Worm (Caenorhabditis elegans) whole organism, L2 larva: ENCODE data around the gene Y62E10A.24.

Experiments used
- C34F6.9 ChIP-seq: fragments of 150-350 bp; optimal IDR thresholded peaks from 2 replicates; lab custom pipeline; 2014; ENCODE audit warnings: missing biosample characterization, missing genetic modification characterization
- F13H6.1 ChIP-seq: sonication (generic microtip); optimal IDR thresholded peaks from 2 replicates; lab custom pipeline; 2016; ENCODE audit warnings: missing genetic modification characterization, missing compliant biosample characterization
- R02D3.7 ChIP-seq: fragments of 150-350 bp; optimal IDR thresholded peaks from 2 replicates; lab custom pipeline; 2014; ENCODE audit warnings: missing biosample characterization, missing genetic modification characterization
- Y55F3AM.14 ChIP-seq: fragments of 200-800 bp; sonication (Bioruptor generic); optimal IDR thresholded peaks from 2 replicates; lab custom pipeline; 2018; ENCODE audit warnings: mild to moderate bottlenecking, missing genetic modification characterization, missing compliant biosample characterization
- aly-2 ChIP-seq: fragments of 150-350 bp; optimal IDR thresholded peaks from 2 replicates; lab custom pipeline; 2014; ENCODE audit warnings: missing biosample characterization, missing genetic modification characterization
- ama-1 ChIP-seq: fragments of 150-350 bp; optimal IDR thresholded peaks from 2 replicates; lab custom pipeline; 2018; ENCODE audit warnings: inconsistent platforms
- blmp-1 ChIP-seq: sonication (generic microtip); optimal IDR thresholded peaks from 2 replicates; lab custom pipeline; 2017; ENCODE audit warnings: missing genetic modification characterization, mild to moderate bottlenecking, missing compliant biosample characterization, antibody characterized with exemption, moderate library complexity; ENCODE audit not compliant: insufficient read depth
- ceh-16 ChIP-seq: fragments of 150-350 bp; optimal IDR thresholded peaks from 2 replicates; lab custom pipeline; 2014; ENCODE audit warnings: missing biosample characterization, missing genetic modification characterization
- ceh-82 ChIP-seq: fragments of 150-350 bp; optimal IDR thresholded peaks from 2 replicates; lab custom pipeline; 2014; ENCODE audit warnings: missing biosample characterization, missing genetic modification characterization
- crh-2 ChIP-seq: sonication (generic microtip); optimal IDR thresholded peaks from 2 replicates; lab custom pipeline; 2017; ENCODE audit warnings: missing biosample characterization, missing genetic modification characterization
- dmd-4 ChIP-seq: sonication (generic microtip); optimal IDR thresholded peaks from 2 replicates; lab custom pipeline; 2017; ENCODE audit warnings: missing biosample characterization, missing genetic modification characterization
- elt-1 ChIP-seq: fragments of 150-350 bp; optimal IDR thresholded peaks from 2 replicates; lab custom pipeline; 2014; ENCODE audit warnings: missing biosample characterization, missing genetic modification characterization
- elt-3 ChIP-seq: sonication (generic microtip); optimal IDR thresholded peaks from 2 replicates; lab custom pipeline; 2017; ENCODE audit warnings: missing biosample characterization, missing genetic modification characterization
- fos-1 ChIP-seq: fragments of 150-350 bp; optimal IDR thresholded peaks from 2 replicates; lab custom pipeline; 2014; ENCODE audit warnings: missing biosample characterization, missing genetic modification characterization
- gmeb-1 ChIP-seq: fragments of 150-350 bp; optimal IDR thresholded peaks from 2 replicates; lab custom pipeline; 2014; ENCODE audit warnings: missing biosample characterization, missing genetic modification characterization
- lin-11 ChIP-seq: fragments of 150-350 bp; sonication (generic microtip); optimal IDR thresholded peaks from 2 replicates; lab custom pipeline; 2014; ENCODE audit warnings: missing biosample characterization, missing genetic modification characterization, inconsistent platforms, mixed read lengths
- lin-39 ChIP-seq: fragments of 150-350 bp; optimal IDR thresholded peaks from 2 replicates; lab custom pipeline; 2014; ENCODE audit warnings: missing biosample characterization, missing genetic modification reagents, missing genetic modification characterization
- lsy-2 ChIP-seq, 2 experiments: fragments of 150-350 bp in 1 of 2; sonication (generic microtip) in 1 of 2; optimal IDR thresholded peaks; 2 replicates each; lab custom pipeline; 2014 to 2017; ENCODE audit warnings: missing biosample characterization in 2 of 2, missing genetic modification characterization in 2 of 2
- mab-5 ChIP-seq: fragments of 150-350 bp; optimal IDR thresholded peaks from 2 replicates; lab custom pipeline; 2014; ENCODE audit warnings: missing biosample characterization, missing genetic modification characterization
- mbf-1 ChIP-seq: sonication (generic microtip); optimal IDR thresholded peaks from 2 replicates; lab custom pipeline; 2017; ENCODE audit warnings: missing biosample characterization, missing genetic modification characterization
- mdl-1 ChIP-seq, 2 experiments: fragments of 150-350 bp in 1 of 2; sonication (generic microtip) in 1 of 2; optimal IDR thresholded peaks; 2 replicates each; lab custom pipeline; 2017; ENCODE audit warnings: missing biosample characterization in 2 of 2, missing genetic modification characterization in 2 of 2
- nhr-10 ChIP-seq: sonication (generic microtip); optimal IDR thresholded peaks from 2 replicates; lab custom pipeline; 2017; ENCODE audit warnings: missing biosample characterization, missing genetic modification characterization
- nhr-11 ChIP-seq: fragments of 150-350 bp; optimal IDR thresholded peaks from 2 replicates; lab custom pipeline; 2014; ENCODE audit warnings: missing biosample characterization, missing genetic modification characterization
- nhr-12 ChIP-seq: fragments of 150-350 bp; optimal IDR thresholded peaks from 2 replicates; lab custom pipeline; 2014; ENCODE audit warnings: missing biosample characterization, missing genetic modification characterization
- nhr-129 ChIP-seq: fragments of 150-350 bp; optimal IDR thresholded peaks from 2 replicates; lab custom pipeline; 2014; ENCODE audit warnings: missing biosample characterization, missing genetic modification characterization
- nhr-21 ChIP-seq: fragments of 150-350 bp; optimal IDR thresholded peaks from 2 replicates; lab custom pipeline; 2014; ENCODE audit warnings: missing biosample characterization, missing genetic modification characterization
- nhr-23 ChIP-seq: fragments of 150-350 bp; optimal IDR thresholded peaks from 2 replicates; lab custom pipeline; 2014; ENCODE audit warnings: missing biosample characterization, missing genetic modification reagents, missing genetic modification characterization
- nhr-237 ChIP-seq: fragments of 150-350 bp; optimal IDR thresholded peaks from 2 replicates; lab custom pipeline; 2014; ENCODE audit warnings: missing biosample characterization, missing genetic modification characterization
- nhr-25 ChIP-seq: fragments of 150-350 bp; sonication (generic microtip); optimal IDR thresholded peaks from 3 replicates; lab custom pipeline; 2014; ENCODE audit warnings: missing biosample characterization, missing genetic modification characterization
- nhr-6 ChIP-seq: fragments of 150-350 bp; optimal IDR thresholded peaks from 2 replicates; lab custom pipeline; 2014; ENCODE audit warnings: missing biosample characterization, missing genetic modification characterization
- nhr-77 ChIP-seq: fragments of 150-350 bp; optimal IDR thresholded peaks from 2 replicates; lab custom pipeline; 2014; ENCODE audit warnings: missing biosample characterization, missing genetic modification characterization
- peb-1 ChIP-seq: fragments of 150-350 bp; optimal IDR thresholded peaks from 2 replicates; lab custom pipeline; 2014; ENCODE audit warnings: missing biosample characterization, missing genetic modification characterization
- skn-1 ChIP-seq: sonication (generic microtip); optimal IDR thresholded peaks from 2 replicates; lab custom pipeline; 2017; ENCODE audit warnings: missing biosample characterization, missing genetic modification characterization
- sma-3 ChIP-seq: sonication (generic microtip); optimal IDR thresholded peaks from 2 replicates; lab custom pipeline; 2016; ENCODE audit warnings: missing genetic modification reagents, missing genetic modification characterization, missing compliant biosample characterization
- sma-9 ChIP-seq, 2 experiments: fragments of 150-350 bp in 1 of 2; sonication (generic microtip) in 1 of 2; optimal IDR thresholded peaks; 2 replicates each; lab custom pipeline; 2014 to 2016; ENCODE audit warnings: missing genetic modification characterization in 2 of 2, mild to moderate bottlenecking in 1 of 2, missing biosample characterization in 1 of 2, missing compliant biosample characterization in 1 of 2, missing genetic modification reagents in 1 of 2, moderate library complexity in 1 of 2
- unc-39 ChIP-seq: fragments of 150-350 bp; optimal IDR thresholded peaks from 2 replicates; lab custom pipeline; 2014; ENCODE audit warnings: missing biosample characterization, missing genetic modification characterization
- unc-55 ChIP-seq: fragments of 150-350 bp; sonication (generic microtip); optimal IDR thresholded peaks from 3 replicates; lab custom pipeline; 2014; ENCODE audit warnings: missing biosample characterization, missing genetic modification reagents, missing genetic modification characterization
- unc-62 ChIP-seq: fragments of 150-350 bp; optimal IDR thresholded peaks from 2 replicates; lab custom pipeline; 2014; ENCODE audit warnings: missing biosample characterization, missing genetic modification reagents, missing genetic modification characterization
- zag-1 ChIP-seq: fragments of 150-350 bp; optimal IDR thresholded peaks from 2 replicates; lab custom pipeline; 2014; ENCODE audit warnings: missing biosample characterization, missing genetic modification characterization
- ztf-1 ChIP-seq: fragments of 200-800 bp; sonication (Bioruptor generic); conservative IDR thresholded peaks from 2 replicates; pipeline ENCODE4 v1.3.6; 2022; ENCODE audit warnings: missing genetic modification characterization, missing compliant biosample characterization
- ztf-11 ChIP-seq: sonication (generic microtip); optimal IDR thresholded peaks from 2 replicates; lab custom pipeline; 2017; ENCODE audit warnings: missing biosample characterization, missing genetic modification characterization
- ztf-4 ChIP-seq: fragments of 150-350 bp; optimal IDR thresholded peaks from 2 replicates; lab custom pipeline; 2014; ENCODE audit warnings: missing biosample characterization, missing genetic modification characterization

The Y62E10A.24 gene

ce11 chrIV:13389237-13389636, 18.7 kb downstream of the Y62E10A.24 start:
- 0 out of 2 replicates have a peak, but pooled peaks have one; percentile 77 for TF ChIP-seq ztf-1 (GFP tag; lab: Robert Waterston, UW)
- TF ChIP-seq nhr-25, result no peak
- no peak for TF ChIP-seq unc-39 (tag; lab: Kevin White, UChicago)
- no peak for TF ChIP-seq mdl-1 (tag; optimal IDR thresholded peaks at IDR 0.05; lab: Kevin White, UChicago)
- TF ChIP-seq ama-1 (lab: Kevin White, UChicago), result no peak
- TF ChIP-seq ceh-16 (tag; lab: Kevin White, UChicago), result no peak
- TF ChIP-seq F13H6.1 (tag; lab: Kevin White, UChicago), result no peak
- no peak for TF ChIP-seq fos-1 (tag; lab: Kevin White, UChicago)

- TF ChIP-seq nhr-129 (tag; lab: Kevin White, UChicago) (peak; percentile 8), F13H6.1 (tag; lab: Kevin White, UChicago) (no peak)
These were observed 20.3 kb downstream of the Y62E10A.24 start for ce11 chrIV:13390770-13391169.

- TF ChIP-seq lin-11 (tag; lab: Kevin White, UChicago), result no peak
- TF ChIP-seq nhr-10 (tag; lab: Kevin White, UChicago), result no peak
- TF ChIP-seq nhr-129 (tag; lab: Kevin White, UChicago), result no peak
- no peak for TF ChIP-seq ztf-11 (tag; lab: Kevin White, UChicago)
- TF ChIP-seq crh-2, result no peak
- TF ChIP-seq nhr-21 (tag; lab: Kevin White, UChicago), result no peak
- no peak for TF ChIP-seq nhr-23 (tag; lab: Kevin White, UChicago)
- TF ChIP-seq, all 48 proteins: peak for 0
These were observed 21.7 kb downstream of the Y62E10A.24 start for ce11 chrIV:13392230-13392629.

- TF ChIP-seq nhr-11 (tag; lab: Kevin White, UChicago) (no peak), unc-62 (no peak), zag-1 (no peak), lin-39 (tag; lab: Kevin White, UChicago) (no peak), unc-55 (no peak), peb-1 (no peak), ztf-1 (GFP tag; lab: Robert Waterston, UW) (no peak), nhr-237 (tag; lab: Kevin White, UChicago) (no peak), mab-5 (tag; lab: Kevin White, UChicago) (no peak), sma-9 (GFP tag; optimal IDR thresholded peaks at IDR 0.05; lab: Kevin White, UChicago) (peak; percentile 74), sma-9 (tag; optimal IDR thresholded peaks at IDR 0.05; lab: Kevin White, UChicago) (no peak), sma-3 (GFP tag; lab: Kevin White, UChicago) (peak; percentile 74), lsy-2 (tag; optimal IDR thresholded peaks at IDR 0.05; lab: Kevin White, UChicago) (peak in 1 of 2 experiments; percentile 42), blmp-1 (no peak), F13H6.1 (tag; lab: Kevin White, UChicago) (peak; percentile 9), nhr-10 (tag; lab: Kevin White, UChicago) (no peak), nhr-6 (no peak), Y55F3AM.14 (GFP tag; lab: Kevin White, UChicago) (peak; percentile 25), fos-1 (tag; lab: Kevin White, UChicago) (peak; percentile 63), C34F6.9 (tag; lab: Kevin White, UChicago) (no peak), aly-2 (tag; lab: Kevin White, UChicago) (no peak), dmd-4 (tag; lab: Kevin White, UChicago) (no peak), skn-1 (no peak), lin-11 (tag; lab: Kevin White, UChicago) (no peak), nhr-21 (tag; lab: Kevin White, UChicago) (peak; percentile 62), ztf-4 (tag; lab: Kevin White, UChicago) (no peak), nhr-12 (tag; lab: Kevin White, UChicago) (no peak), unc-39 (tag; lab: Kevin White, UChicago) (no peak), ama-1 (lab: Kevin White, UChicago) (no peak), mdl-1 (tag; optimal IDR thresholded peaks at IDR 0.05; lab: Kevin White, UChicago) (peak in 1 of 2 experiments; percentile 31), mbf-1 (tag; lab: Kevin White, UChicago) (no peak), nhr-25 (peak; percentile 8), nhr-129 (tag; lab: Kevin White, UChicago) (peak; percentile 68), ceh-82 (no peak), ztf-11 (tag; lab: Kevin White, UChicago) (no peak), nhr-77 (tag; lab: Kevin White, UChicago) (no peak), crh-2 (peak; percentile 83), elt-3 (tag; lab: Kevin White, UChicago) (no peak), R02D3.7 (tag; lab: Kevin White, UChicago) (no peak), elt-1 (tag; lab: Kevin White, UChicago) (no peak), gmeb-1 (tag; lab: Kevin White, UChicago) (peak; percentile 34)
These were observed 22.8 kb downstream of the Y62E10A.24 start for ce11 chrIV:13393246-13393716.
